Worm (Caenorhabditis elegans): ENCODE data around the gene Y37E11AL.12.

The Y37E11AL.12 gene

DNA sequence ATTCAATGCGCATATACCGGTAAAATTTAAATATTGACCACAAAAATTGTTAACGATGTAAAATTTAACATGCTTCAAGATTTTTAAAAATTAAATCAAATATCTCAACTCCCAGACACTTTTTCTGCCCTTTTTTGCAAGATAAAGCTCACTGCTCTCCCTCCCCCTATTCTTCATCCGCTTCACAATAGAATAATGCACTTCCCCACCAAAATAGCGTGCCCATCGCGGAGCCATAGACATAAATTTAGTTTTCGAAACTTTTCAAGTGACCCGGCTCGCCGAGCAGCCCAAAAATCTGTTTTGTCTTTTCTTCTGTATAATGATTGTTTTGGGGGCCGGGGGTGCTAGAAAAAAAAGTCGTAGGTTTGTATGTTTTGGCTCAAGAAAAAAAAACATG lies 34.0 kb downstream of the Y37E11AL.12 start:
- no peak for TF ChIP-seq ama-1 (optimal IDR thresholded peaks at IDR 0.05)
- peak; percentile 82 for TF ChIP-seq unc-42 (tag; optimal IDR thresholded peaks at IDR 0.05)

DNA sequence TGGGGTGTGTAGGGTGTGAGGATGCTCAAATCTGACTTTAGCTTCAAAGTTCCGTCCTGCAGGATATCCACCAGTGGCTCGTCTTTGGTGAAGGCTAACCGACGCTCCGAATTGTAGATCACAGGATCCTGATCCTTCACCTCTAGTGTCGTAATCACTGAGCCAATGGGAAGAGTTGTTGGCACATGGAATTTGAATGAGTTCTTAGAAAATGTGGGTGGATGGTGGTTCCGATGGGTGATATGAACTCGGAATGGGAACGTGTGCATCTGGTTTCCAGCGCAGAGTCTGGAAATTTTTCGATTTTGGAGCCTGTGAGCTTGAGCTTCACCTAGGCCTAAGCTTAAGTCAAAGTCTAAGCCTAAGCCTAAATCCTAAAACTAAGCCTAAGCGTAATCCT lies 35.2 kb downstream of the Y37E11AL.12 start:
- TF ChIP-seq K02D7.2 (tag; optimal IDR thresholded peaks at IDR 0.05) (no peak), ceh-45 (GFP tag; IDR thresholded peaks at IDR 0.05) (no peak), hlh-8 (tag; optimal IDR thresholded peaks at IDR 0.05) (no peak), ceh-24 (tag; optimal IDR thresholded peaks at IDR 0.05) (no peak), elt-2 (tag; optimal IDR thresholded peaks at IDR 0.05) (no peak), F13H6.1 (tag; optimal IDR thresholded peaks at IDR 0.05) (no peak), dve-1 (tag; optimal IDR thresholded peaks at IDR 0.05) (no peak), elt-4 (tag; optimal IDR thresholded peaks at IDR 0.05) (no peak), lin-11 (tag; optimal IDR thresholded peaks at IDR 0.05) (no peak), mec-3 (tag; optimal IDR thresholded peaks at IDR 0.05; ENCODE audit: borderline replicate concordance) (no peak), hlh-6 (tag; optimal IDR thresholded peaks at IDR 0.05) (no peak), ttx-3 (tag; optimal IDR thresholded peaks at IDR 0.05) (no peak), zip-5 (tag; optimal IDR thresholded peaks at IDR 0.05) (no peak)

DNA sequence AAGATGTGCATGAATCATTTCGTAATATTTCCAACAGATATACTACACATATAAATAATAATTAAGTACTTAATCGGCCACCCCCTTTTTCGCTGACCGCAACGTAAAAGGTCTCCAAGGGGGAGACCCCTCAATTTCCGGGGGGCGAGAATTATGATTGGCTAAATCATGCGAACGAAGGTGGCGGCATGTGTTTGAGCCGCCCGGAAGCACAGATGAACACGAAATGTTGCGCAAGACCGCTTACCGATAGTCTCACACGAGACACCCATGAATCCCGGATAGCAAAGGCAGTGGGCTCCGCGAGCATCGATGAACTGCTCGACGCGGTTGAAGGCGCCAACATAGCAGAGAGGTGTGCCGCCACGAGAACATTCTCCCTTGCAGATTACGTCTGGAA lies 36.7 kb downstream of the Y37E11AL.12 start:
- TF ChIP-seq dve-1 (tag; optimal IDR thresholded peaks at IDR 0.05), result no peak
- no peak for TF ChIP-seq ztf-16 (tag; optimal IDR thresholded peaks at IDR 0.05)
- no peak for TF ChIP-seq pha-2 (tag; optimal IDR thresholded peaks at IDR 0.05)
- TF ChIP-seq C08G9.2 (tag; optimal IDR thresholded peaks at IDR 0.05), result no peak
- TF ChIP-seq fax-1 (tag; optimal IDR thresholded peaks at IDR 0.05), result no peak
- no peak for TF ChIP-seq ceh-14 (tag; optimal IDR thresholded peaks at IDR 0.05)
- TF ChIP-seq lin-11 (tag; optimal IDR thresholded peaks at IDR 0.05), result no peak
- no peak for TF ChIP-seq pat-9 (tag; optimal IDR thresholded peaks at IDR 0.05)
- no peak for TF ChIP-seq zip-5 (tag; optimal IDR thresholded peaks at IDR 0.05)
- no peak for TF ChIP-seq C38D4.7 (GFP tag; optimal IDR thresholded peaks at IDR 0.05)
- no peak for TF ChIP-seq sox-4 (tag; optimal IDR thresholded peaks at IDR 0.05)
- no peak for TF ChIP-seq ceh-45 (GFP tag; IDR thresholded peaks at IDR 0.05)
- no peak for TF ChIP-seq ceh-31 (tag; optimal IDR thresholded peaks at IDR 0.05)
- no peak for TF ChIP-seq ceh-6 (GFP tag; optimal IDR thresholded peaks at IDR 0.05)
- no peak for TF ChIP-seq rnt-1 (tag; optimal IDR thresholded peaks at IDR 0.05)
- TF ChIP-seq T23F11.4 (GFP tag; optimal IDR thresholded peaks at IDR 0.05), result no peak
- no peak for TF ChIP-seq ama-1 (optimal IDR thresholded peaks at IDR 0.05)

DNA sequence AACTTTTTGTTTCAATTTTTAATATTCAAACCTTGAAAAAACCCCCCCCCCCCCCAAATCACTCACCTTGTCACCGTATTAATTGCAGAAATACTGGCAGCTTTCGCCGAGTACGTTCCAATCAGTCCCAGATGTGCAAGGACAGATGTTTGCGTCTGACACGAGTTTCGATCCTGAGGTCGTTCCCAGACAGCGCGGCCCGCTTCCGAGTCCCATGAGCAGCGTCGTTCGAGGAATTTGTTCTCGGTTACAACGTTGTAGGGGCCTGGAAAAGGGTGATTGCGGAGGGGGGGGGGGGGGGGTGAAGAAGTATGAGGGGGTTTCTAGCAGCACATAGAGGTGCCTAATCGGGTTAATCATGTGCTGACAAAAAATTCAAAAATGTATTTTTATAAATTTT lies 38.9 kb downstream of the Y37E11AL.12 start:
- TF ChIP-seq hlh-6 (tag; optimal IDR thresholded peaks at IDR 0.05), result no peak
- no peak for TF ChIP-seq gmeb-2 (tag; optimal IDR thresholded peaks at IDR 0.05)
- no peak for TF ChIP-seq sdc-2 (tag; optimal IDR thresholded peaks at IDR 0.05)
- no peak for TF ChIP-seq tbx-2 (tag; optimal IDR thresholded peaks at IDR 0.05)
- TF ChIP-seq eyg-1 (tag; optimal IDR thresholded peaks at IDR 0.05), result no peak
- no peak for TF ChIP-seq ahr-1 (tag; optimal IDR thresholded peaks at IDR 0.05)
- no peak for TF ChIP-seq ceh-34 (tag; optimal IDR thresholded peaks at IDR 0.05)
- TF ChIP-seq ets-4 (tag; optimal IDR thresholded peaks at IDR 0.05), result no peak

DNA sequence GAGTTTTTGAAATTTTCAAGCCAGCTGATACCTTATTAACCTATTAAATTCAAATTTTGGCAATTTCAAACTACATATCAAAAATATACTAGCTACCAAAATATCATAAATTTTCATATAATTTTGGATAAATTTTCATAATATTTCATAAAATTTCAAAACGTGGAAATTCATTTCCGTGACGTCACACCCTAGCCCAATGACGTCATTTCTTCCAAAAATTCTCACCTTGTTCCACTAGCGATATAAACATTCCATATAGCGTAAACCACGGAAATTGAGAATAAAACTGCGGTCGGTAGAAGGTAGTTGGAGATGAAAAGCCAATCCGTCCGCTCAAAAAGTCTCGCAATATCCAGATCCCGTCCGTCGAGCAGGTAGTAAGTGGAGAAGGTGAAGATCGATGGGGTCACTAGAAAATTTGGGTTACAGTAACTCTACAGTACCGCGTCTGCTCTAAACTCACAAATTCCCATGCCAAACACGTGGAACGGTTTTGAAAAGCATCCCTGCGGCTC lies 40.6 kb downstream of the Y37E11AL.12 start:
- no peak for TF ChIP-seq che-1 (tag; optimal IDR thresholded peaks at IDR 0.05)
- TF ChIP-seq pag-3 (tag; optimal IDR thresholded peaks at IDR 0.05; ENCODE audit: borderline replicate concordance), result no peak
- TF ChIP-seq lin-11 (tag; optimal IDR thresholded peaks at IDR 0.05), result no peak
- no peak for TF ChIP-seq ceh-24 (tag; optimal IDR thresholded peaks at IDR 0.05)
- TF ChIP-seq pqm-1 (tag; optimal IDR thresholded peaks at IDR 0.05), result no peak
- TF ChIP-seq tbx-7 (tag; optimal IDR thresholded peaks at IDR 0.05), result no peak
- TF ChIP-seq tbx-2 (tag; optimal IDR thresholded peaks at IDR 0.05), result no peak
- no peak for TF ChIP-seq T23F11.4 (GFP tag; optimal IDR thresholded peaks at IDR 0.05)
- no peak for TF ChIP-seq ceh-14 (tag; optimal IDR thresholded peaks at IDR 0.05)
- no peak for TF ChIP-seq fkh-10 (GFP tag; optimal IDR thresholded peaks at IDR 0.05)
- TF ChIP-seq zip-5 (tag; optimal IDR thresholded peaks at IDR 0.05), result no peak
- TF ChIP-seq ceh-6 (GFP tag; optimal IDR thresholded peaks at IDR 0.05), result no peak
- TF ChIP-seq ztf-16 (tag; optimal IDR thresholded peaks at IDR 0.05), result no peak
- no peak for TF ChIP-seq nfya-1 (tag; optimal IDR thresholded peaks at IDR 0.05)
- TF ChIP-seq ceh-30 (tag; optimal IDR thresholded peaks at IDR 0.05), result no peak
- TF ChIP-seq pha-2 (tag; optimal IDR thresholded peaks at IDR 0.05), result no peak
- TF ChIP-seq madf-2 (tag; optimal IDR thresholded peaks at IDR 0.05), result no peak
- no peak for TF ChIP-seq hlh-30 (tag; optimal IDR thresholded peaks at IDR 0.05; ENCODE audit: insufficient read depth)
- no peak for TF ChIP-seq pros-1 (tag; optimal IDR thresholded peaks at IDR 0.05)
- TF ChIP-seq fkh-6 (tag; optimal IDR thresholded peaks at IDR 0.05), result no peak

All from whole organism, late embryonic.